Worm (Caenorhabditis elegans): ENCODE results near the gene nhr-7.

ce11 chrIV:11269483-11269882 lies 1.7 kb downstream of the nhr-7 start:
- TF ChIP-seq jun-1 (tag; optimal IDR thresholded peaks at IDR 0.05) (no peak), nhr-76 (tag; optimal IDR thresholded peaks at IDR 0.05) (no peak), unc-30 (tag; optimal IDR thresholded peaks at IDR 0.05) (no peak), xbp-1 (tag; optimal IDR thresholded peaks at IDR 0.05) (no peak), unc-62 (GFP tag; optimal IDR thresholded peaks at IDR 0.05) (no peak), elt-2 (tag; optimal IDR thresholded peaks at IDR 0.05) (no peak), dsc-1 (tag; optimal IDR thresholded peaks at IDR 0.05) (no peak)
